Fruit fly (Drosophila melanogaster): Measurements from ENCODE around the gene CG43736.

CG43736 gene

DNA sequence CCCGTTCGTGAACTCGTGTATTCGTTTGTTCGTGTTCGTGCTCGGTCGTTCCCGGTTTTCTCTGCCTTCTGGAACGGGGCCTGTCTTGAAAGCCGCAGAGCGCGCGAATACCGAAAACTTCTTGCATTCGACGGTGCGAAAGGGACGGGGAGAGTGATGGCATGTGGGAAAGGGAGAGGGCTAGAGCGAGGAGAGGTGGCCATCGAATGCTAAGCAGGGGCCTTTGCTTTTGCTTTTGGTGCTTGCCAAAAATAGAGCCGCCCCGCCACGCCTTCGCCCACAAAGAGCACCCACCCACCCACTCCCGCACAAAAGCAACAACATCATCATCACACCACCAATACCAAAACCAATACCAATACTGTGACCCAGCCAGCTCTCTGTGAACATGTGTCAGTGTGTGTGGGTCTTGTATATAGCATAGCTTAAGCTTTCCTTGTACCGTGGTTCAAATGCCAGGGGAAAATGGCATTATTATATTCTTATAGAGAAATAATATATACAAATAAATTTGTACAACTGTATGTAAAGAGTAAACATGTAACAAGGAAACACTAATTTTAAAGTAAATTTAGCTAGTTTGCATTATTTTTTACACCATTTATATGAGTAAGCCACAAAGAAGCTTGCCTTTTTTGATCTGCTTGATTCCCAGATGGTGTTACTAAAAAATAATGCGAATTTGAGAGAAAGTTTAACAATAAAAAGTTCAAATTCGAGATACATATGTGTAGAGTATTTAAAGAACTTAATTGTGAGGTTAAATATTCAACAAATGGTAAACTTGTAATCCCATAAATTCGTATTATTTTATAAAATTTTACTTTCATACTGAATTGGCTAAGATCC, 3.7 kb downstream of the CG43736 start, which contains the start of gene CG14434 (continued):
- peak; percentile 21 to 84 for TF ChIP-seq Hr51 (GFP tag; optimal IDR thresholded peaks at IDR 0.05)
- no peak for TF ChIP-seq tup (GFP tag; optimal IDR thresholded peaks at IDR 0.05)
- no peak for TF ChIP-seq CG34376 (GFP tag; optimal IDR thresholded peaks at IDR 0.05)
- TF ChIP-seq CrebB (tag; optimal IDR thresholded peaks at IDR 0.05) = no peak
- TF ChIP-seq CG13123 (GFP tag; optimal IDR thresholded peaks at IDR 0.05) = peak; percentile 30
- TF ChIP-seq yki (optimal IDR thresholded peaks at IDR 0.05) = no peak
- peak; percentile 85 for TF ChIP-seq bcd (GFP tag; optimal IDR thresholded peaks at IDR 0.05)
- TF ChIP-seq ssp (GFP tag; IDR thresholded peaks at IDR 0.05) = peak; percentile 34; the same call in 1 of the 2 replicates
- TF ChIP-seq ash1 (GFP tag; optimal IDR thresholded peaks at IDR 0.05) = no peak
- peak; percentile 81 for TF ChIP-seq CG2712 (tag; optimal IDR thresholded peaks at IDR 0.05)
- peak; percentile 6 for TF ChIP-seq CHES-1-like (GFP tag; optimal IDR thresholded peaks at IDR 0.05)
- TF ChIP-seq ro (GFP tag; IDR thresholded peaks at IDR 0.05) = no peak
- peak; percentile 56 for TF ChIP-seq CG9215 (GFP tag; IDR thresholded peaks at IDR 0.05)
- no peak for TF ChIP-seq CG17612 (GFP tag; IDR thresholded peaks at IDR 0.05)
- peak; percentile 16; the same call in 2 of the 3 replicates for TF ChIP-seq ase (GFP tag; IDR thresholded peaks at IDR 0.05)
- peak; percentile 79 for TF ChIP-seq CG18476 (GFP tag; optimal IDR thresholded peaks at IDR 0.05)
- TF ChIP-seq CG9797 (GFP tag; optimal IDR thresholded peaks at IDR 0.05) = no peak
- peak; percentile 76 for TF ChIP-seq Max (GFP tag; optimal IDR thresholded peaks at IDR 0.05)
- TF ChIP-seq HLH54F (GFP tag; optimal IDR thresholded peaks at IDR 0.05) = peak; percentile 60
- TF ChIP-seq CG10462 (GFP tag; optimal IDR thresholded peaks at IDR 0.05) = peak; percentile 70
- TF ChIP-seq CG9932 (GFP tag; IDR thresholded peaks at IDR 0.05) = peak; percentile 47
- TF ChIP-seq CG6854 (GFP tag; optimal IDR thresholded peaks at IDR 0.05) = peak; percentile 62
- TF ChIP-seq onecut (GFP tag; IDR thresholded peaks at IDR 0.05) = no peak
- peak; percentile 91 for TF ChIP-seq Oli (tag; optimal IDR thresholded peaks at IDR 0.05)
- no peak for TF ChIP-seq hb (GFP tag; IDR thresholded peaks at IDR 0.05; ENCODE audit: partially characterized antibody)
- TF ChIP-seq nerfin-2 (GFP tag; IDR thresholded peaks at IDR 0.05; ENCODE audit: partially characterized antibody) = no peak
- no peak for TF ChIP-seq sim (GFP tag; IDR thresholded peaks at IDR 0.05)
- peak; percentile 50 for TF ChIP-seq mam (GFP tag; optimal IDR thresholded peaks at IDR 0.05)
- no peak for TF ChIP-seq B-H2 (GFP tag; optimal IDR thresholded peaks at IDR 0.05)
- peak; percentile 96 for TF ChIP-seq CG7556 (GFP tag; optimal IDR thresholded peaks at IDR 0.05)
- TF ChIP-seq CG12219 (GFP tag; optimal IDR thresholded peaks at IDR 0.05) = peak; percentile 23
- peak; percentile 31; the same call in 2 of the 3 replicates for TF ChIP-seq CG14050 (GFP tag; IDR thresholded peaks at IDR 0.05)
- TF ChIP-seq esg (GFP tag; conservative IDR thresholded peaks at IDR 0.05) = peak; percentile 51; the same call in 1 of the 2 replicates
- peak; percentile 28 for TF ChIP-seq CG33213 (GFP tag; optimal IDR thresholded peaks at IDR 0.05)
- TF ChIP-seq CG32767 (GFP tag; IDR thresholded peaks at IDR 0.05) = no peak; the same call in 1 of the 2 replicates
- TF ChIP-seq ara (GFP tag; IDR thresholded peaks at IDR 0.05) = peak; percentile 24; the same call in 1 of the 2 replicates
- peak; percentile 72 for TF ChIP-seq CG6689 (GFP tag; IDR thresholded peaks at IDR 0.05)
- TF ChIP-seq Med (GFP tag) = peak; percentile 66
- peak; percentile 71 for TF ChIP-seq cato (GFP tag; optimal IDR thresholded peaks at IDR 0.05; ENCODE audit: borderline replicate concordance)
- TF ChIP-seq CG12104 (GFP tag; optimal IDR thresholded peaks at IDR 0.05) = peak; percentile 86
- peak; percentile 81 for TF ChIP-seq CG15269 (tag; optimal IDR thresholded peaks at IDR 0.05)
- peak; percentile 73 for TF ChIP-seq CG4328 (GFP tag; optimal IDR thresholded peaks at IDR 0.05)
- TF ChIP-seq bsh (GFP tag; optimal IDR thresholded peaks at IDR 0.05) = peak; percentile 74 to 78
- TF ChIP-seq Six4 (GFP tag; optimal IDR thresholded peaks at IDR 0.05) = peak; percentile 77
- TF ChIP-seq gcm (GFP tag; optimal IDR thresholded peaks at IDR 0.05) = peak; percentile 36
- TF ChIP-seq CG11723 (GFP tag; optimal IDR thresholded peaks at IDR 0.05) = peak; percentile 85
- TF ChIP-seq zfh2 (GFP tag; optimal IDR thresholded peaks at IDR 0.05) = peak; percentile 2
- TF ChIP-seq so (GFP tag; IDR thresholded peaks at IDR 0.05) = peak; percentile 45; the same call in 1 of the 3 replicates
- peak; percentile 82 for TF ChIP-seq CG3281 (GFP tag; optimal IDR thresholded peaks at IDR 0.05)

Data from whole organism, embryonic.